Worm (Caenorhabditis elegans): ENCODE data around the gene eat-3.

Gene eat-3

ce11 chrII:9283668-9284357 is 40.9 kb upstream of the eat-3 start:
- TF ChIP-seq klf-2 (GFP tag; conservative IDR thresholded peaks at IDR 0.05) (no peak), ztf-29 (GFP tag; IDR thresholded peaks at IDR 0.05) (no peak), ztf-23 (GFP tag; IDR thresholded peaks at IDR 0.05) (no peak), ref-1 (GFP tag; conservative IDR thresholded peaks at IDR 0.05) (no peak), tab-1 (GFP tag; IDR thresholded peaks at IDR 0.05) (no peak)

ce11 chrII:9284358-9285170 is 40.1 kb upstream of the eat-3 start:
- TF ChIP-seq T22C8.4 (GFP tag; IDR thresholded peaks at IDR 0.05) (no peak), ztf-23 (GFP tag; IDR thresholded peaks at IDR 0.05) (no peak), klf-2 (GFP tag; conservative IDR thresholded peaks at IDR 0.05) (no peak), med-1 (GFP tag; optimal IDR thresholded peaks at IDR 0.05; ENCODE audit: insufficient read depth) (no peak), flt-1 (GFP tag; IDR thresholded peaks at IDR 0.05) (no peak), ztf-29 (GFP tag; IDR thresholded peaks at IDR 0.05) (no peak), tab-1 (GFP tag; IDR thresholded peaks at IDR 0.05) (no peak), ref-1 (GFP tag; conservative IDR thresholded peaks at IDR 0.05) (no peak), cog-1 (tag; optimal IDR thresholded peaks at IDR 0.05) (no peak)

- TF ChIP-seq flt-1 (GFP tag; IDR thresholded peaks at IDR 0.05): peak; percentile 29; the same call in 1 of the 2 replicates
- no peak for TF ChIP-seq cog-1 (tag; optimal IDR thresholded peaks at IDR 0.05)
Observed at ce11 chrII:9285171-9286025, 39.3 kb upstream of the eat-3 start, which contains the start of gene mtrr-1. TSS of gene mtrr-1 (plus strand) at chrII:9285975.

ce11 chrII:9289127-9289526 is 35.5 kb upstream of the eat-3 start:
- TF ChIP-seq flt-1 (GFP tag; IDR thresholded peaks at IDR 0.05) (no peak), klf-2 (GFP tag; conservative IDR thresholded peaks at IDR 0.05) (no peak), cog-1 (tag; optimal IDR thresholded peaks at IDR 0.05) (no peak)

- TF ChIP-seq ztf-29 (GFP tag; IDR thresholded peaks at IDR 0.05) (no peak), med-1 (GFP tag; optimal IDR thresholded peaks at IDR 0.05; ENCODE audit: insufficient read depth) (no peak), T22C8.4 (GFP tag; IDR thresholded peaks at IDR 0.05) (no peak), tab-1 (GFP tag; IDR thresholded peaks at IDR 0.05) (no peak), ztf-23 (GFP tag; IDR thresholded peaks at IDR 0.05) (no peak), cog-1 (tag; optimal IDR thresholded peaks at IDR 0.05) (no peak), flt-1 (GFP tag; IDR thresholded peaks at IDR 0.05) (no peak), klf-2 (GFP tag; conservative IDR thresholded peaks at IDR 0.05) (no peak), ref-1 (GFP tag; conservative IDR thresholded peaks at IDR 0.05) (no peak)
Observed at ce11 chrII:9291632-9292031, 33.0 kb upstream of the eat-3 start, which contains the start of gene acs-7. TSS of gene acs-7 (plus strand) at chrII:9292017.

ce11 chrII:9295678-9296077 is 29.0 kb upstream of the eat-3 start, which contains the start of gene C01G6.9:
TSS of gene C01G6.9 (minus strand) at chrII:9295818.
- no peak for TF ChIP-seq med-1 (GFP tag; optimal IDR thresholded peaks at IDR 0.05; ENCODE audit: insufficient read depth)
- TF ChIP-seq klf-2 (GFP tag; conservative IDR thresholded peaks at IDR 0.05): no peak
- TF ChIP-seq flt-1 (GFP tag; IDR thresholded peaks at IDR 0.05): no peak
- TF ChIP-seq tab-1 (GFP tag; IDR thresholded peaks at IDR 0.05): no peak
- no peak for TF ChIP-seq ztf-29 (GFP tag; IDR thresholded peaks at IDR 0.05)
- no peak for TF ChIP-seq ref-1 (GFP tag; conservative IDR thresholded peaks at IDR 0.05)
- no peak for TF ChIP-seq ztf-23 (GFP tag; IDR thresholded peaks at IDR 0.05)
- no peak for TF ChIP-seq T22C8.4 (GFP tag; IDR thresholded peaks at IDR 0.05)
- TF ChIP-seq cog-1 (tag; optimal IDR thresholded peaks at IDR 0.05): no peak

- no peak for TF ChIP-seq flt-1 (GFP tag; IDR thresholded peaks at IDR 0.05)
Observed at ce11 chrII:9299679-9300078, 25.0 kb upstream of the eat-3 start.

ce11 chrII:9301065-9301464 is 23.6 kb upstream of the eat-3 start:
- TF ChIP-seq med-1 (GFP tag; optimal IDR thresholded peaks at IDR 0.05; ENCODE audit: insufficient read depth) (no peak), T22C8.4 (GFP tag; IDR thresholded peaks at IDR 0.05) (no peak), ztf-29 (GFP tag; IDR thresholded peaks at IDR 0.05) (no peak), flt-1 (GFP tag; IDR thresholded peaks at IDR 0.05) (no peak), cog-1 (tag; optimal IDR thresholded peaks at IDR 0.05) (no peak), ztf-23 (GFP tag; IDR thresholded peaks at IDR 0.05) (no peak), ref-1 (GFP tag; conservative IDR thresholded peaks at IDR 0.05) (no peak), klf-2 (GFP tag; conservative IDR thresholded peaks at IDR 0.05) (no peak), tab-1 (GFP tag; IDR thresholded peaks at IDR 0.05) (no peak)

- TF ChIP-seq tab-1 (GFP tag; IDR thresholded peaks at IDR 0.05): no peak
- TF ChIP-seq klf-2 (GFP tag; conservative IDR thresholded peaks at IDR 0.05): no peak
- TF ChIP-seq flt-1 (GFP tag; IDR thresholded peaks at IDR 0.05): 0 out of 2 replicates have a peak, but pooled peaks have one; percentile 52
- no peak for TF ChIP-seq cog-1 (tag; optimal IDR thresholded peaks at IDR 0.05)
- no peak for TF ChIP-seq ref-1 (GFP tag; conservative IDR thresholded peaks at IDR 0.05)
Observed at ce11 chrII:9303545-9303944, 21.1 kb upstream of the eat-3 start.

All from whole organism, midembryonic.